Worm (Caenorhabditis elegans): ENCODE measurements around the gene cyp-13A10.

Gene cyp-13A10

DNA sequence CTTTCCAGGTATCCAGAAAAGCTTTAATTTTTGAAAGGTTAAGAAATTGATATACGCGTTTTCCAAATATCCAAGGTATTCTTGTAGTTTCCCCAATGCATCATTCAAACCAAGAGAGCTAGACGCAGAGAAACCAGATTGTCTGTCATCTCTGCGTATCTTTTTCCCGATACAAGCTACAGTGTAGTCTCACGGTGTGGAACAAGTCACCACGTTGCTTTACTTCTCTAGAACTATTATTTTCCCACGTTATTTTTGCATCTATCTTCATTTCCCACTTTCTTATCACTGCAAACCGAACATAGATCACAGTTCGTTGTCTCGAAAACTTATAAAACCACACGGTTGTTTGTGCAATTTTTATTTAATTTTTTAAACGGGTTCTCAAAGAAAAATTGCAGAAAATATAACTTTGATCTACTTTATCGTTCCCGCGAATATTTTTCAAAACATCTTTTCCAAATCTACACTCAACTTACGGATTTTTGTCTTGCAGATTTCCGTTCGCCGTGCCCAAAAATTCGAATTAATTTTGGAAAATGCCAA lies 6.4 kb downstream of the cyp-13A10 start, which contains the start of gene gstk-1:
Gene gstk-1 (plus strand): TSS at position 496 of the 546 bp plus-strand sequence.
- TF ChIP-seq hmbx-1 (tag; optimal IDR thresholded peaks at IDR 0.05) (no peak), ets-7 (tag; optimal IDR thresholded peaks at IDR 0.05) (no peak), ceh-36 (tag; optimal IDR thresholded peaks at IDR 0.05) (no peak), sea-1 (GFP tag; conservative IDR thresholded peaks at IDR 0.05) (no peak), tbx-11 (GFP tag; IDR thresholded peaks at IDR 0.05) (no peak), tra-4 (tag; optimal IDR thresholded peaks at IDR 0.05) (no peak), F13C5.2 (tag; optimal IDR thresholded peaks at IDR 0.05) (no peak), scrt-1 (GFP tag; IDR thresholded peaks at IDR 0.05) (no peak), aly-1 (tag; optimal IDR thresholded peaks at IDR 0.05) (no peak), tbx-37 (GFP tag; conservative IDR thresholded peaks at IDR 0.05) (no peak), ama-1 (optimal IDR thresholded peaks at IDR 0.05) (no peak), B0310.2 (tag; optimal IDR thresholded peaks at IDR 0.05) (no peak), ceh-13 (GFP tag; optimal IDR thresholded peaks at IDR 0.05) (no peak)

DNA sequence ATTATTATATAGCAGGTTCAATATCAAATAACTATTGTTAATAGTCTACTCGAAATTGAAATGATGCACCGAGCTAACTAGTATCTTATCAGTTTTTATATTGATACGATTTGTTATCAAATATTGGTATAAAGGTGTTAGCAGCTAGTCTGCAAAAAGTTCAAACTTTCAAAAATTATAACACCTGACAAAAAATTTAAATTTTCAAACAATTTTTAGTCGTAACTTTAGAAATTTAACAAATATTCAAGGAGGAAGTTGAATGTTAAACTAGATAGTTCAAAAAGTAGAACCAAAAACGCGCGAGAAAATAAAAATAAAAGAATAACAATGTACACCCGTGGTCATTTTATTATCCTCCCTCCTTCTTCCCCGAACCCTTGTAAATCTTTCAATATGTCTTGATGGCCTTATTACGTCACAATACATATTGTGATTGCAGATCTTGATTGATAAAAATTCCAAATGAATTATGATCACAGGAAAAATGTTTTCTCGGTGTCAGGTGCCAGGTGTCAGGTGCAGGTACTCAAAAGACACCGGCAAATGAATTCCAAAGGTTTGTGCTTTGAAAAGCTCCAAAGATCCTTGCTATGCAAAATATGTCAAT lies 7.0 kb downstream of the cyp-13A10 start, which contains the start of gene ZK1307.1:
Gene ZK1307.1 (minus strand): TSS at position 51 of the 610 bp plus-strand sequence.
- no peak for TF ChIP-seq hnd-1 (tag; optimal IDR thresholded peaks at IDR 0.05)
- TF ChIP-seq B0310.2 (tag; optimal IDR thresholded peaks at IDR 0.05) = no peak
- TF ChIP-seq hmbx-1 (tag; optimal IDR thresholded peaks at IDR 0.05) = no peak
- no peak for TF ChIP-seq ceh-36 (tag; optimal IDR thresholded peaks at IDR 0.05)
- TF ChIP-seq F13C5.2 (tag; optimal IDR thresholded peaks at IDR 0.05) = no peak
- no peak for TF ChIP-seq scrt-1 (GFP tag; IDR thresholded peaks at IDR 0.05)
- no peak for TF ChIP-seq tbx-37 (GFP tag; conservative IDR thresholded peaks at IDR 0.05)
- TF ChIP-seq ceh-13 (GFP tag; optimal IDR thresholded peaks at IDR 0.05) = no peak
- TF ChIP-seq tbx-11 (GFP tag; IDR thresholded peaks at IDR 0.05) = no peak
- TF ChIP-seq sea-1 (GFP tag; conservative IDR thresholded peaks at IDR 0.05) = no peak
- TF ChIP-seq flt-1 (GFP tag; IDR thresholded peaks at IDR 0.05) = no peak
- no peak for TF ChIP-seq tra-4 (tag; optimal IDR thresholded peaks at IDR 0.05)
- TF ChIP-seq ets-7 (tag; optimal IDR thresholded peaks at IDR 0.05) = no peak
- TF ChIP-seq hmg-4 (GFP tag; optimal IDR thresholded peaks at IDR 0.05) = no peak
- no peak for TF ChIP-seq pes-1 (GFP tag; IDR thresholded peaks at IDR 0.05)
- TF ChIP-seq ama-1 (optimal IDR thresholded peaks at IDR 0.05) = no peak

DNA sequence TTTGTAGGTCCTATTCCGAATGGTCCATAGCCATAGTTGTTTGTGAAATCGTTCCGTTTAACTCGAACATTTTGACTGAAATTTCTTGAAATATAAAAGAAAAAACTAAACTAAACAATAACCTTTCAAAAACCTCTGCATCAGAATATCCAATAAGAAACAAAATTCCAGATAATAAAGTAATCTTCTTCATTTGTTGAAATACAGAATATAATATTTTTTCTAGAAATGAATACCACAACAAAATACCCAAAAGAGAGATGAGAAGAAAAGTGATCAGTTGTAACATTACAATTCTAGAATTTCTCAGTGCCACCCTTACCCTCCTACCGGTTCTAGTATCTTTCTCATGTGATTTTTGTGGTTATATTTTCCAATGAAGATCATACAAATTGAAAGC lies 9.0 kb downstream of the cyp-13A10 start, which contains the start of gene ZK1307.2:
Gene ZK1307.2 (minus strand): TSS at position 274 of the 400 bp plus-strand sequence.
- TF ChIP-seq tbx-11 (GFP tag; IDR thresholded peaks at IDR 0.05) (no peak), hmg-4 (GFP tag; optimal IDR thresholded peaks at IDR 0.05) (no peak), ets-7 (tag; optimal IDR thresholded peaks at IDR 0.05) (no peak), ceh-36 (tag; optimal IDR thresholded peaks at IDR 0.05) (no peak), scrt-1 (GFP tag; IDR thresholded peaks at IDR 0.05) (no peak), aly-1 (tag; optimal IDR thresholded peaks at IDR 0.05) (no peak), hnd-1 (tag; optimal IDR thresholded peaks at IDR 0.05) (no peak), hmbx-1 (tag; optimal IDR thresholded peaks at IDR 0.05) (no peak), tra-4 (tag; optimal IDR thresholded peaks at IDR 0.05) (no peak), ama-1 (optimal IDR thresholded peaks at IDR 0.05) (no peak), B0310.2 (tag; optimal IDR thresholded peaks at IDR 0.05) (no peak), flt-1 (GFP tag; IDR thresholded peaks at IDR 0.05) (no peak), ceh-13 (GFP tag; optimal IDR thresholded peaks at IDR 0.05) (no peak), tbx-37 (GFP tag; conservative IDR thresholded peaks at IDR 0.05) (no peak), F13C5.2 (tag; optimal IDR thresholded peaks at IDR 0.05) (no peak)

DNA sequence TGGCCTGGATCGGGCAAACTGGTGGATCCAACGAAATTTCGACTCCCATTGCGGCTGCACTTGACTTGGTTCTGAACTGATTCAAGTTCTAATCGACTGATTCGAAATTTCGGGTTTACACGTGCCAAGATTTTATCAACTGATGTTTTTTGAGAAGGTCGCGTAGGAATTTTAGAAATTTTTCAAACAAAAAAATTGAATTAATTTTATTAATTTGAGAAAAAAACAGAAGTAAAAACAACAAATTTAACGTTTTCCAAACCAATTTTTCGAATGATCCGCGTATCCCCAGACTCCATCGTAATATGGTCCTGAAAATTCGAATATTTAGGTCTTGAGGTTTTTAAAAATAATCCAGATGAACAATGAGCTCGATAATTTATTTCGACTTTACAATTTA lies 9.8 kb downstream of the cyp-13A10 start, which contains the start of gene ZK1307.3:
Gene ZK1307.3 (minus strand): TSS at position 101 of the 400 bp plus-strand sequence.
- TF ChIP-seq hnd-1 (tag; optimal IDR thresholded peaks at IDR 0.05) (no peak), sea-1 (GFP tag; conservative IDR thresholded peaks at IDR 0.05) (no peak), tra-4 (tag; optimal IDR thresholded peaks at IDR 0.05) (no peak), ama-1 (optimal IDR thresholded peaks at IDR 0.05) (no peak), hmg-4 (GFP tag; optimal IDR thresholded peaks at IDR 0.05) (no peak), ets-7 (tag; optimal IDR thresholded peaks at IDR 0.05) (no peak), hmbx-1 (tag; optimal IDR thresholded peaks at IDR 0.05) (no peak), F13C5.2 (tag; optimal IDR thresholded peaks at IDR 0.05) (no peak), scrt-1 (GFP tag; IDR thresholded peaks at IDR 0.05) (no peak), tbx-11 (GFP tag; IDR thresholded peaks at IDR 0.05) (no peak), pes-1 (GFP tag; IDR thresholded peaks at IDR 0.05) (no peak), ceh-36 (tag; optimal IDR thresholded peaks at IDR 0.05) (no peak), B0310.2 (tag; optimal IDR thresholded peaks at IDR 0.05) (no peak), aly-1 (tag; optimal IDR thresholded peaks at IDR 0.05) (no peak), ceh-13 (GFP tag; optimal IDR thresholded peaks at IDR 0.05) (no peak), tbx-37 (GFP tag; conservative IDR thresholded peaks at IDR 0.05) (no peak), flt-1 (GFP tag; IDR thresholded peaks at IDR 0.05) (no peak)

DNA sequence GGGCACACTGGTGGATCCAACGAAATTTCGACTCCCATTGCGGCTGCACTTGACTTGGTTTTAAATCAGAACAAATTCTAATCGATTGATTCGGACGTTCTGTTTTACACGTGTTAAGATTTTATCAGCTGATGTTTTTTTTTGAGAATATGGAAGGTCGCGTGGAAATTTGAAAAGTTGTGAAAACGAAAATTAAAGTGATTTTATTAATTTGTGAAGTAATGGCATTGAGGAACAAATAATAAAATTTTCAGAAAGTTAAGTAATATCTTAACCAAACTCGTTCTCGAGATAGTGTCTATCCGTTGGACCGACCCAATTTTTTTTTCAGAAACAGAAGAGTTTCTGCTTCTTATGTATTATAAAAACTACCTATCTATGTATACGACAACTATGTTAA lies 11.0 kb downstream of the cyp-13A10 start, which contains the start of gene ZK1307.4:
Gene ZK1307.4 (minus strand): TSS at position 101 of the 400 bp plus-strand sequence.
- TF ChIP-seq ceh-36 (tag; optimal IDR thresholded peaks at IDR 0.05) (no peak), flt-1 (GFP tag; IDR thresholded peaks at IDR 0.05) (no peak), hmg-4 (GFP tag; optimal IDR thresholded peaks at IDR 0.05) (no peak), pes-1 (GFP tag; IDR thresholded peaks at IDR 0.05) (no peak), ceh-13 (GFP tag; optimal IDR thresholded peaks at IDR 0.05) (no peak), tra-4 (tag; optimal IDR thresholded peaks at IDR 0.05) (no peak), scrt-1 (GFP tag; IDR thresholded peaks at IDR 0.05) (no peak), B0310.2 (tag; optimal IDR thresholded peaks at IDR 0.05) (no peak), F13C5.2 (tag; optimal IDR thresholded peaks at IDR 0.05) (no peak), tbx-37 (GFP tag; conservative IDR thresholded peaks at IDR 0.05) (no peak), hmbx-1 (tag; optimal IDR thresholded peaks at IDR 0.05) (no peak), sea-1 (GFP tag; conservative IDR thresholded peaks at IDR 0.05) (no peak), ets-7 (tag; optimal IDR thresholded peaks at IDR 0.05) (no peak), tbx-11 (GFP tag; IDR thresholded peaks at IDR 0.05) (no peak), aly-1 (tag; optimal IDR thresholded peaks at IDR 0.05) (no peak), hnd-1 (tag; optimal IDR thresholded peaks at IDR 0.05) (no peak)

DNA sequence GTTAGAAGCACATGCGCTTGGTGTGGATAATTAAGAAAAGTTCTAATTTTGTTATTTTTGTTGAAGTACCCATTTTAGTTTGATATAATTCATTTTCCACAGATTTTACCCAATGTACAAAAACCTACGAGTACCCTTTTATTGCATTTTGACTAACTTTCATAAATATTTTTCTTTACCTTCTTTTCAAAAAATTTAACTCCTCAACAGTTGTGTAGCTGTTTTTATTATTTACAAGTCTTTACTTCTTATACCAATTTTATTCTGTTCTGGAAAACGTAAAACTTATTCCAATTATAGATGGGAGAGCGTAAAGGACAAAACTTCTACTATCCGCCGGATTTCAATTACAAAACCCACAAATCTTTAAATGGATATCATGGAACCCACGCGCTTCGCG lies 13.5 kb downstream of the cyp-13A10 start, which contains the start of gene ZK1307.9:
Gene ZK1307.9 (plus strand): TSS at position 301 of the 400 bp plus-strand sequence.
- TF ChIP-seq ceh-13 (GFP tag; optimal IDR thresholded peaks at IDR 0.05) (no peak), pes-1 (GFP tag; IDR thresholded peaks at IDR 0.05) (no peak), tbx-37 (GFP tag; conservative IDR thresholded peaks at IDR 0.05) (no peak), ceh-36 (tag; optimal IDR thresholded peaks at IDR 0.05) (no peak), ets-7 (tag; optimal IDR thresholded peaks at IDR 0.05) (no peak), hnd-1 (tag; optimal IDR thresholded peaks at IDR 0.05) (no peak), hmbx-1 (tag; optimal IDR thresholded peaks at IDR 0.05) (no peak), tra-4 (tag; optimal IDR thresholded peaks at IDR 0.05) (no peak), aly-1 (tag; optimal IDR thresholded peaks at IDR 0.05) (no peak), sea-1 (GFP tag; conservative IDR thresholded peaks at IDR 0.05) (no peak), scrt-1 (GFP tag; IDR thresholded peaks at IDR 0.05) (no peak), B0310.2 (tag; optimal IDR thresholded peaks at IDR 0.05) (no peak), tbx-11 (GFP tag; IDR thresholded peaks at IDR 0.05) (no peak), F13C5.2 (tag; optimal IDR thresholded peaks at IDR 0.05) (no peak), ama-1 (optimal IDR thresholded peaks at IDR 0.05) (no peak), flt-1 (GFP tag; IDR thresholded peaks at IDR 0.05) (no peak)

Measured in whole organism, early embryonic.